Fruit fly (Drosophila melanogaster) whole organism, pupa: Measurements from ENCODE around the gene CG46439.

ENCODE experiments used
- CG10348 ChIP-seq: fragments of 200-800 bp; sonication (Bioruptor generic); IDR thresholded peaks from 2 replicates; pipeline ENCODE4 v1.3.6; 2022; ENCODE audit warnings: missing biosample characterization, missing genetic modification characterization
- CG12605 ChIP-seq: fragments of 200-800 bp; sonication (Bioruptor generic); IDR thresholded peaks from 2 replicates; pipeline ENCODE4 v1.3.6; 2022; ENCODE audit warnings: missing biosample characterization, missing genetic modification characterization
- CG17806 ChIP-seq: fragments of 200-800 bp; sonication (Bioruptor generic); optimal IDR thresholded peaks from 2 replicates; lab custom pipeline; 2018; ENCODE audit warnings: missing biosample characterization, mild to moderate bottlenecking, missing genetic modification characterization, moderate library complexity
- CG32121 ChIP-seq: fragments of 200-800 bp; sonication (Bioruptor generic); IDR thresholded peaks from 2 replicates; pipeline ENCODE4 v1.3.6; 2022; ENCODE audit warnings: missing biosample characterization, missing genetic modification characterization
- CG34367 ChIP-seq: fragments of 200-800 bp; sonication (Bioruptor generic); optimal IDR thresholded peaks from 2 replicates; lab custom pipeline; 2018; ENCODE audit warnings: missing biosample characterization, mild to moderate bottlenecking, missing genetic modification characterization
- CG4496 ChIP-seq: fragments of 200-800 bp; sonication (Bioruptor generic); IDR thresholded peaks from 3 replicates; pipeline ENCODE4 v1.3.6; 2022; ENCODE audit warnings: missing biosample characterization, missing genetic modification characterization
- CG8159 ChIP-seq: fragments of 200-800 bp; sonication (Bioruptor generic); optimal IDR thresholded peaks from 3 replicates; lab custom pipeline; 2018; ENCODE audit warnings: missing biosample characterization, mild to moderate bottlenecking, missing genetic modification characterization, moderate library complexity
- D1 ChIP-seq: fragments of 200-800 bp; sonication (Bioruptor generic); optimal IDR thresholded peaks from 2 replicates; lab custom pipeline; 2018; ENCODE audit warnings: missing biosample characterization, mild to moderate bottlenecking, missing genetic modification characterization, moderate library complexity
- EcR ChIP-seq: fragments of 200-800 bp; sonication (Bioruptor generic); optimal IDR thresholded peaks from 3 replicates; lab custom pipeline; 2019; ENCODE audit warnings: missing biosample characterization, missing genetic modification characterization, mild to moderate bottlenecking, moderate library complexity, missing genetic modification reagents
- Ets98B ChIP-seq: fragments of 200-800 bp; sonication (Bioruptor generic); IDR thresholded peaks from 2 replicates; pipeline ENCODE4 v1.3.6; 2022; ENCODE audit warnings: missing biosample characterization, missing genetic modification characterization
- Pif1A ChIP-seq: fragments of 200-800 bp; sonication (Bioruptor generic); optimal IDR thresholded peaks from 3 replicates; lab custom pipeline; 2016; ENCODE audit warnings: missing biosample characterization, missing genetic modification characterization
- fd96Ca ChIP-seq: fragments of 200-800 bp; sonication (Bioruptor generic); IDR thresholded peaks from 3 replicates; pipeline ENCODE4 v1.3.6; 2022; ENCODE audit warnings: missing biosample characterization, missing genetic modification characterization
- gl ChIP-seq: fragments of 200-800 bp; sonication (Bioruptor generic); optimal IDR thresholded peaks from 2 replicates; lab custom pipeline; 2018; ENCODE audit warnings: missing biosample characterization, mild to moderate bottlenecking, missing genetic modification characterization

dm6 chr3L:11085810-11086209 is 10.2 kb downstream of the CG46439 start:
- TF ChIP-seq CG4496 (GFP tag; lab: Robert Waterston, UW) (no peak), CG8159 (tag; lab: Kevin White, UChicago) (no peak), fd96Ca (GFP tag; lab: Robert Waterston, UW) (no peak), gl (tag; lab: Kevin White, UChicago) (no peak), Ets98B (GFP tag; lab: Robert Waterston, UW) (no peak), CG34367 (tag; lab: Kevin White, UChicago) (no peak), D1 (no peak), CG32121 (GFP tag; lab: Robert Waterston, UW) (no peak), CG10348 (GFP tag; lab: Robert Waterston, UW) (no peak), CG12605 (GFP tag; lab: Robert Waterston, UW) (no peak), Pif1A (no peak), CG17806 (tag; lab: Kevin White, UChicago) (no peak), EcR (no peak)
